Fruit fly (Drosophila melanogaster) whole organism, embryonic: Measurements from ENCODE around the gene CG6216.
A peak's percentile ranks its signal among the peaks of the same experiment; 100 is the strongest.

ENCODE experiments used
- Ada2b ChIP-seq: fragments of 200-800 bp; sonication (Bioruptor generic); IDR thresholded peaks from 2 replicates; pipeline ENCODE4 v1.3.6; 2022; ENCODE audit warnings: missing biosample characterization, missing genetic modification characterization
- Adf1 ChIP-seq: fragments of 200-800 bp; sonication (Bioruptor generic); IDR thresholded peaks from 2 replicates; pipeline ENCODE4 v1.3.6; 2022; ENCODE audit warnings: missing biosample characterization, missing genetic modification characterization
- CG10366 ChIP-seq: fragments of 200-800 bp; sonication (Bioruptor generic); IDR thresholded peaks from 2 replicates; pipeline ENCODE4 v1.3.6; 2022; ENCODE audit warnings: missing biosample characterization, missing genetic modification characterization
- CG11247 ChIP-seq: fragments of 200-800 bp; sonication (Bioruptor generic); IDR thresholded peaks from 2 replicates; pipeline ENCODE4 v1.3.6; 2022; ENCODE audit warnings: missing biosample characterization, missing genetic modification characterization
- CG13775 ChIP-seq: fragments of 200-800 bp; sonication (Bioruptor generic); optimal IDR thresholded peaks from 3 replicates; lab custom pipeline; 2017; ENCODE audit warnings: missing biosample characterization, mild to moderate bottlenecking, missing genetic modification characterization
- CG16813 ChIP-seq: fragments of 200-800 bp; sonication (Bioruptor generic); IDR thresholded peaks from 3 replicates; pipeline ENCODE4 v1.3.6; 2022; ENCODE audit warnings: missing biosample characterization, missing genetic modification characterization; ENCODE audit not compliant: partially characterized antibody
- CG16863 ChIP-seq: fragments of 200-800 bp; sonication (Bioruptor generic); optimal IDR thresholded peaks from 3 replicates; lab custom pipeline; 2016; ENCODE audit warnings: missing biosample characterization, missing genetic modification characterization
- CG17612 ChIP-seq: fragments of 200-800 bp; sonication (Bioruptor generic); IDR thresholded peaks from 2 replicates; pipeline ENCODE4 v1.3.6; 2022; ENCODE audit warnings: missing biosample characterization, missing genetic modification characterization
- CG2199 ChIP-seq: fragments of 200-800 bp; sonication (Bioruptor generic); IDR thresholded peaks from 3 replicates; pipeline ENCODE4 v1.3.6; 2022; ENCODE audit warnings: missing biosample characterization, missing genetic modification characterization
- CG32532 ChIP-seq: fragments of 200-800 bp; sonication (Bioruptor generic); IDR thresholded peaks from 2 replicates; pipeline ENCODE4 v1.3.6; 2022; ENCODE audit warnings: missing biosample characterization, missing genetic modification characterization
- CG32767 ChIP-seq: fragments of 200-800 bp; sonication (Bioruptor generic); IDR thresholded peaks from 2 replicates; pipeline ENCODE4 v1.3.6; 2022; ENCODE audit warnings: missing biosample characterization, missing genetic modification characterization
- CG34224 ChIP-seq: fragments of 200-800 bp; sonication (Bioruptor generic); IDR thresholded peaks from 3 replicates; pipeline ENCODE4 v1.3.6; 2022; ENCODE audit warnings: missing biosample characterization, missing genetic modification characterization; ENCODE audit not compliant: partially characterized antibody
- CG4404 ChIP-seq: fragments of 200-800 bp; sonication (Bioruptor generic); IDR thresholded peaks from 2 replicates; pipeline ENCODE4 v1.3.6; 2022; ENCODE audit warnings: missing biosample characterization, missing genetic modification characterization
- CG4730 ChIP-seq: fragments of 200-800 bp; sonication (Bioruptor generic); IDR thresholded peaks from 2 replicates; pipeline ENCODE4 v1.3.6; 2022; ENCODE audit warnings: missing biosample characterization, missing genetic modification characterization
- CG6791 ChIP-seq: fragments of 200-800 bp; sonication (Bioruptor generic); IDR thresholded peaks from 3 replicates; pipeline ENCODE4 v1.3.6; 2022; ENCODE audit warnings: missing biosample characterization, missing genetic modification characterization; ENCODE audit not compliant: partially characterized antibody
- CG7357 ChIP-seq: fragments of 200-800 bp; sonication (Bioruptor generic); IDR thresholded peaks from 3 replicates; pipeline ENCODE4 v1.3.6; 2022; ENCODE audit warnings: missing biosample characterization, missing genetic modification characterization
- CG7745 ChIP-seq: fragments of 200-800 bp; sonication (Bioruptor generic); optimal IDR thresholded peaks from 2 replicates; lab custom pipeline; 2018; ENCODE audit warnings: missing biosample characterization, mild to moderate bottlenecking, missing genetic modification characterization, moderate library complexity
- CG8290 ChIP-seq, 3 experiments: fragments of 200-800 bp; sonication (Bioruptor generic); optimal IDR thresholded peaks; 2 replicates each; lab custom pipeline; 2016 to 2019; ENCODE audit warnings: missing biosample characterization in 3 of 3, missing genetic modification characterization in 3 of 3, mild to moderate bottlenecking in 2 of 3, moderate library complexity in 1 of 3
- Ets65A ChIP-seq: fragments of 200-800 bp; sonication (Bioruptor generic); peaks from one replicate; lab custom pipeline; 2016; ENCODE audit warnings: missing biosample characterization, missing genetic modification characterization
- Fer1 ChIP-seq: fragments of 200-800 bp; sonication (Bioruptor generic); optimal IDR thresholded peaks from 2 replicates; lab custom pipeline; 2017; ENCODE audit warnings: missing biosample characterization, mild to moderate bottlenecking, missing genetic modification characterization
- HLH54F ChIP-seq: fragments of 200-800 bp; sonication (Bioruptor generic); optimal IDR thresholded peaks from 3 replicates; lab custom pipeline; 2016; ENCODE audit warnings: missing biosample characterization, missing genetic modification characterization
- Mes4 ChIP-seq: fragments of 200-800 bp; sonication (Bioruptor generic); optimal IDR thresholded peaks from 2 replicates; lab custom pipeline; 2016; ENCODE audit warnings: missing biosample characterization, missing genetic modification characterization
- NFAT ChIP-seq: fragments of 200-800 bp; sonication (Bioruptor generic); IDR thresholded peaks from 2 replicates; pipeline ENCODE4 v1.3.6; 2022; ENCODE audit warnings: missing biosample characterization, missing genetic modification characterization
- Optix ChIP-seq: fragments of 200-800 bp; sonication (Bioruptor generic); IDR thresholded peaks from 3 replicates; pipeline ENCODE4 v1.3.6; 2022; ENCODE audit warnings: missing biosample characterization, missing genetic modification characterization
- Ptx1 ChIP-seq: fragments of 200-800 bp; sonication (Bioruptor generic); IDR thresholded peaks from 2 replicates; pipeline ENCODE4 v1.3.6; 2022; ENCODE audit warnings: missing biosample characterization, missing genetic modification characterization
- al ChIP-seq: fragments of 200-800 bp; sonication (Bioruptor generic); IDR thresholded peaks from 2 replicates; pipeline ENCODE4 v1.3.6; 2022; ENCODE audit warnings: missing biosample characterization, missing genetic modification characterization
- bbx ChIP-seq: fragments of 200-800 bp; sonication (Bioruptor generic); IDR thresholded peaks from 2 replicates; pipeline ENCODE4 v1.3.6; 2022; ENCODE audit warnings: missing biosample characterization, missing genetic modification characterization; ENCODE audit not compliant: partially characterized antibody
- cad ChIP-seq: fragments of >200 bp; optimal IDR thresholded peaks from 2 replicates; lab custom pipeline; 2017; ENCODE audit warnings: missing biosample characterization, missing genetic modification characterization
- chn ChIP-seq: fragments of 200-800 bp; sonication (Bioruptor generic); optimal IDR thresholded peaks from 2 replicates; lab custom pipeline; 2016; ENCODE audit warnings: missing biosample characterization, missing genetic modification characterization
- corto ChIP-seq: fragments of 200-800 bp; sonication (Bioruptor generic); optimal IDR thresholded peaks from 2 replicates; lab custom pipeline; 2016; ENCODE audit warnings: missing biosample characterization, mild to moderate bottlenecking, missing genetic modification characterization, moderate library complexity
- dpn ChIP-seq, 2 experiments: fragments of 200-800 bp; sonication (Bioruptor generic); optimal IDR thresholded peaks; 3 replicates each; lab custom pipeline; 2016; ENCODE audit warnings: missing biosample characterization in 2 of 2, missing genetic modification characterization in 2 of 2
- fu2 ChIP-seq: fragments of 200-800 bp; sonication (Bioruptor generic); optimal IDR thresholded peaks from 2 replicates; lab custom pipeline; 2016; ENCODE audit warnings: missing biosample characterization, missing genetic modification characterization
- hkb ChIP-seq, 2 experiments: fragments of 200-800 bp in 1 of 2; fragments of >200 bp in 1 of 2; sonication (Bioruptor generic) in 1 of 2; IDR thresholded peaks in 1 of 2; optimal IDR thresholded peaks in 1 of 2; 2 replicates each; pipeline versions ENCODE4 v1.3.6 to Lab custom; 2017 to 2022; ENCODE audit warnings: missing biosample characterization in 1 of 2, missing genetic modification characterization in 1 of 2
- lola ChIP-seq, 3 experiments: fragments of >200 bp in 2 of 3; fragments of 200-800 bp in 1 of 3; sonication (Bioruptor generic) in 1 of 3; optimal IDR thresholded peaks; 2 replicates each; lab custom pipeline; 2017 to 2019; ENCODE audit warnings: missing biosample characterization in 3 of 3, missing genetic modification characterization in 3 of 3, mild to moderate bottlenecking in 1 of 3, moderate library complexity in 1 of 3
- lov ChIP-seq, 2 experiments: fragments of 200-800 bp in 1 of 2; fragments of >200 bp in 1 of 2; sonication (Bioruptor generic) in 1 of 2; IDR thresholded peaks in 1 of 2; optimal IDR thresholded peaks in 1 of 2; 2 replicates in 1 of 2; 3 replicates in 1 of 2; pipeline versions ENCODE4 v1.3.6 to Lab custom; 2017 to 2022; ENCODE audit warnings: missing biosample characterization in 1 of 2, missing genetic modification characterization in 1 of 2
- mam ChIP-seq: fragments of 200-800 bp; sonication (Bioruptor generic); optimal IDR thresholded peaks from 3 replicates; lab custom pipeline; 2016; ENCODE audit warnings: missing biosample characterization, missing genetic modification characterization
- onecut ChIP-seq: fragments of 200-800 bp; sonication (Bioruptor generic); IDR thresholded peaks from 2 replicates; pipeline ENCODE4 v1.3.6; 2022; ENCODE audit warnings: missing biosample characterization, missing genetic modification characterization
- otp ChIP-seq: fragments of 200-800 bp; sonication (Bioruptor generic); IDR thresholded peaks from 3 replicates; pipeline ENCODE4, ENCODE4 v1.3.6; 2022; ENCODE audit warnings: missing biosample characterization, missing genetic modification characterization
- row ChIP-seq: fragments of 200-800 bp; sonication (Bioruptor generic); IDR thresholded peaks from 3 replicates; pipeline ENCODE4 v1.3.6; 2022; ENCODE audit warnings: missing biosample characterization, missing genetic modification characterization
- sens ChIP-seq: fragments of 200-800 bp; sonication (Bioruptor generic); peaks from one replicate; lab custom pipeline; 2016; ENCODE audit warnings: missing biosample characterization, missing genetic modification characterization
- slbo ChIP-seq: fragments of 200-800 bp; sonication (Bioruptor generic); IDR thresholded peaks from 2 replicates; pipeline ENCODE4 v1.3.6; 2022; ENCODE audit warnings: missing biosample characterization, missing genetic modification characterization
- sug ChIP-seq: fragments of 200-800 bp; optimal IDR thresholded peaks from 2 replicates; lab custom pipeline; 2019; ENCODE audit warnings: missing biosample characterization, mild to moderate bottlenecking, missing genetic modification characterization, moderate library complexity
- unc-4 ChIP-seq: fragments of 200-800 bp; sonication (Bioruptor generic); IDR thresholded peaks from 2 replicates; pipeline ENCODE4 v1.3.6; 2022; ENCODE audit warnings: missing biosample characterization, missing genetic modification characterization; ENCODE audit not compliant: partially characterized antibody
- unpg ChIP-seq: fragments of 200-800 bp; sonication (Bioruptor generic); optimal IDR thresholded peaks from 3 replicates; lab custom pipeline; 2018; ENCODE audit warnings: missing biosample characterization, mild to moderate bottlenecking, missing genetic modification characterization, moderate library complexity
- vvl ChIP-seq: fragments of 200-800 bp; sonication (Bioruptor generic); IDR thresholded peaks from 2 replicates; pipeline ENCODE4 v1.3.6; 2022; ENCODE audit warnings: missing biosample characterization, missing genetic modification characterization
- wdn ChIP-seq: fragments of 200-800 bp; sonication (Bioruptor generic); IDR thresholded peaks from 2 replicates; pipeline ENCODE4 v1.3.6; 2022; ENCODE audit warnings: missing biosample characterization, missing genetic modification characterization
- zf30C ChIP-seq: fragments of 200-800 bp; sonication (Bioruptor generic); optimal IDR thresholded peaks from 3 replicates; lab custom pipeline; 2018; ENCODE audit warnings: missing biosample characterization, mild to moderate bottlenecking, missing genetic modification characterization
- zfh2 ChIP-seq: fragments of 200-800 bp; sonication (Bioruptor generic); optimal IDR thresholded peaks from 2 replicates; lab custom pipeline; 2016; ENCODE audit warnings: missing biosample characterization, missing genetic modification characterization

CG6216 gene

DNA sequence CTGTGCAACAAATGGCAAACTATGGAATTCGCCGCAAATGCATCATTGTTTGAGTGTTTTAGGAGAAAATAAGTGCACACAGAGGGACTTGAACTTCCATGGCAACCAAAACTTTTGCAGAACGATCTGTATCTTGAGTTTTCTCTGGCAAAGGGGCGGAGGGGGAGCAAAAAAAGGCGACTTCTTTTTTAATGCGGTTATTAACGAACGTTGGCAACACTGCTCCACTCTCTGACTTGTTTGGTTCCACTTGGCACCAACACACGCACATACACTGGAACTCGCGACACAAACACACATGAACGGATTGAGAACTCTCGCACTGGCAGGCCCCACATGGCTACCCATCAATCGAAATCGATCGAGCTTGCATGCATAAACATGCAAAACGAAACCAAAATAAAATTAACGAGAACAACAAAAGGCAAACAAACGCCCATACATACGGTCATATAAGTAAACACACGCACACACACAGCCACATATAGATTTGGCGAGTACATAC is 31.1 kb downstream of the CG6216 start (continued):
- peak; percentile 41 for TF ChIP-seq vvl (GFP tag; lab: Robert Waterston, UW)
- TF ChIP-seq al (GFP tag; lab: Robert Waterston, UW) = peak; percentile 40; the same call in 1 of the 2 replicates
- TF ChIP-seq HLH54F (GFP tag; lab: Kevin White, UChicago) = peak; percentile 21
- peak; percentile 14 for TF ChIP-seq sens (GFP tag; lab: Kevin White, UChicago)
- no peak for TF ChIP-seq unpg (GFP tag; lab: Kevin White, UChicago)
- no peak for TF ChIP-seq Ada2b (GFP tag; lab: Robert Waterston, UW)
- TF ChIP-seq corto (GFP tag; lab: Kevin White, UChicago) = no peak
- TF ChIP-seq Optix = 0 out of 3 replicates have a peak, but pooled peaks have one; percentile 29
- peak; percentile 66 for TF ChIP-seq slbo (GFP tag; lab: Robert Waterston, UW)
- TF ChIP-seq CG4404 (GFP tag; lab: Robert Waterston, UW) = 0 out of 2 replicates have a peak, but pooled peaks have one; percentile 10
- TF ChIP-seq CG16813 (GFP tag; lab: Robert Waterston, UW) = 0 out of 3 replicates have a peak, but pooled peaks have one; percentile 13
- TF ChIP-seq fu2 (GFP tag; lab: Kevin White, UChicago) = no peak
- TF ChIP-seq CG17612 (GFP tag; lab: Robert Waterston, UW) = peak; percentile 42; the same call in 1 of the 2 replicates
- TF ChIP-seq CG7745 (tag; lab: Kevin White, UChicago) = no peak
- TF ChIP-seq dpn (GFP tag; optimal IDR thresholded peaks at IDR 0.05; lab: Kevin White, UChicago) = peak in 1 of 2 experiments; percentile 3
- peak; percentile 83 for TF ChIP-seq sug (tag; lab: Kevin White, UChicago)
- TF ChIP-seq mam (GFP tag; lab: Kevin White, UChicago) = peak; percentile 42
- peak; percentile 49 for TF ChIP-seq bbx (GFP tag; lab: Robert Waterston, UW)
- no peak for TF ChIP-seq hkb (optimal IDR thresholded peaks at IDR 0.05; lab: Kevin White, UChicago)
- peak; percentile 6; the same call in 1 of the 2 replicates for TF ChIP-seq hkb (GFP tag; IDR thresholded peaks at IDR 0.05; lab: Robert Waterston, UW)
- peak; percentile 53 for TF ChIP-seq Ets65A
- TF ChIP-seq CG7357 (GFP tag; lab: Robert Waterston, UW) = no peak
- TF ChIP-seq CG34224 (GFP tag; lab: Robert Waterston, UW) = 0 out of 3 replicates have a peak, but pooled peaks have one; percentile 51
- peak; percentile 15 for TF ChIP-seq zf30C (GFP tag; lab: Kevin White, UChicago)
- peak; percentile 44 for TF ChIP-seq row (GFP tag; lab: Robert Waterston, UW)
- no peak for TF ChIP-seq lola (GFP tag; optimal IDR thresholded peaks at IDR 0.05; lab: Kevin White, UChicago)
- TF ChIP-seq Adf1 (GFP tag; lab: Robert Waterston, UW) = peak; percentile 11; the same call in 1 of the 2 replicates
- no peak for TF ChIP-seq otp (GFP tag; lab: Robert Waterston, UW)
- TF ChIP-seq CG10366 (GFP tag; lab: Robert Waterston, UW) = peak; percentile 43; the same call in 1 of the 2 replicates
- TF ChIP-seq CG2199 (GFP tag; lab: Robert Waterston, UW) = peak; percentile 57; the same call in 1 of the 3 replicates
- TF ChIP-seq Fer1 (GFP tag; lab: Kevin White, UChicago) = no peak
- peak; percentile 15 for TF ChIP-seq cad (GFP tag; lab: Kevin White, UChicago)
- peak; percentile 32 for TF ChIP-seq zfh2
- no peak for TF ChIP-seq CG16863 (GFP tag; lab: Kevin White, UChicago)
- TF ChIP-seq onecut (GFP tag; lab: Robert Waterston, UW) = peak; percentile 54
- TF ChIP-seq CG13775 (GFP tag; lab: Kevin White, UChicago) = no peak
- 0 out of 2 replicates have a peak, but pooled peaks have one; percentile 17 for TF ChIP-seq CG11247
- TF ChIP-seq CG6791 (GFP tag; lab: Robert Waterston, UW) = 0 out of 3 replicates have a peak, but pooled peaks have one; percentile 37
- TF ChIP-seq unc-4 (GFP tag; lab: Robert Waterston, UW) = no peak
- no peak for TF ChIP-seq Mes4 (GFP tag; lab: Kevin White, UChicago)
- TF ChIP-seq CG8290 (GFP tag; optimal IDR thresholded peaks at IDR 0.05; lab: Kevin White, UChicago) = no peak
- peak in 1 of 2 experiments; percentile 59 for TF ChIP-seq CG8290 (tag; optimal IDR thresholded peaks at IDR 0.05; lab: Kevin White, UChicago)
- TF ChIP-seq lov (optimal IDR thresholded peaks at IDR 0.05; lab: Kevin White, UChicago) = no peak
- peak; percentile 35; the same call in 1 of the 3 replicates for TF ChIP-seq lov (GFP tag; IDR thresholded peaks at IDR 0.05; lab: Robert Waterston, UW)
- TF ChIP-seq Ptx1 (GFP tag; lab: Robert Waterston, UW) = 0 out of 2 replicates have a peak, but pooled peaks have one; percentile 24
- 0 out of 2 replicates have a peak, but pooled peaks have one; percentile 10 for TF ChIP-seq CG4730
- peak; percentile 63 for TF ChIP-seq CG32532 (GFP tag; lab: Robert Waterston, UW)
- TF ChIP-seq chn = peak; percentile 33
- TF ChIP-seq wdn (GFP tag; lab: Robert Waterston, UW) = 0 out of 2 replicates have a peak, but pooled peaks have one; percentile 14
- peak; percentile 16; the same call in 1 of the 2 replicates for TF ChIP-seq CG32767 (GFP tag; lab: Robert Waterston, UW)
- peak; percentile 52; the same call in 1 of the 2 replicates for TF ChIP-seq NFAT (GFP tag; lab: Robert Waterston, UW)
